Fruit fly (Drosophila melanogaster): ENCODE measurements around the gene tsg.

tsg gene

DNA sequence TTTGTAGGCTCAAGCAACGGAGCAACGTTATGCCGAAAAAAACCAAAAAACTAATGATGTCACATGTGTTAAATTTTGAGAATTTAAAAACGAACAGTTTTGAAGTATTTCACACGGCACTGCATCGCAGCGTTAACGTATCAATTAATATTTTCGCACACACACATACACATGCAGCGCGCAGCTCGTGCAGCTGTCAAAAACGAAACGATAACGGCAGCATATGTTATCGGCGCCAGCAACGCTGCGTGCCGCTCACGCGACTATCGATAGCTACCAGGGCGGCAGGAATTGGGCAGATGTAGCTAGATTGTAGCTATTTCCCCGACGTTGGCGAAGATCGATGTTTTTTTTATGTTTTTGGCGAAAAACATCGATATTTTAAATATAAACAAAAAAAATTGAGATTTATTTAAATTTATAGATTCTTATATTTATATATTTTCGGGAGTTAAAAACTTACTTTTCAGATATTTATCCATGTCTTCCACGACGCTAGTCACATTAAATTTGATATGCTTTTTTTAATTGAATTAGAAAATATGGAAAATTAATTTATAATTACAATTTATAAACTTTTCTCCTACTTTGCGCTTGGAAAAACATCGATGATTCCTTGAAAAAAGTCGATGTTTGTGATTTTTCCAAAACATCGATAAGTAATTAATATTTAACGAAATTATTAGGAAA is 40.2 kb upstream of the tsg start, which contains the start of gene Usp7 (continued):
- TF ChIP-seq pum (GFP tag; optimal IDR thresholded peaks at IDR 0.05): no peak
- no peak for TF ChIP-seq CG10431 (GFP tag; optimal IDR thresholded peaks at IDR 0.05)
- no peak for TF ChIP-seq cwo (GFP tag; optimal IDR thresholded peaks at IDR 0.05)
- peak; percentile 71 for TF ChIP-seq Med (GFP tag)
- TF ChIP-seq C15 (GFP tag; IDR thresholded peaks at IDR 0.05): no peak
- no peak for TF ChIP-seq CG43689 (GFP tag; IDR thresholded peaks at IDR 0.05)
- TF ChIP-seq CG30020 (tag; optimal IDR thresholded peaks at IDR 0.05): peak; percentile 91
- TF ChIP-seq CG34224 (GFP tag; IDR thresholded peaks at IDR 0.05; ENCODE audit: partially characterized antibody): peak; percentile 91
- peak; percentile 98 for TF ChIP-seq Dref (GFP tag; IDR thresholded peaks at IDR 0.05)
- TF ChIP-seq so (GFP tag; IDR thresholded peaks at IDR 0.05): no peak
- no peak for TF ChIP-seq vfl (GFP tag; optimal IDR thresholded peaks at IDR 0.05)
- TF ChIP-seq luna (GFP tag; optimal IDR thresholded peaks at IDR 0.05): no peak
- no peak for TF ChIP-seq CG5953 (GFP tag; IDR thresholded peaks at IDR 0.05)
- TF ChIP-seq CG4282 (GFP tag; optimal IDR thresholded peaks at IDR 0.05): no peak
- TF ChIP-seq Ets65A (GFP tag): peak; percentile 58
- TF ChIP-seq cg (GFP tag; optimal IDR thresholded peaks at IDR 0.05): peak; percentile 89
- no peak for TF ChIP-seq CG6854 (GFP tag; optimal IDR thresholded peaks at IDR 0.05)
- peak; percentile 80 for TF ChIP-seq Sry-δ (GFP tag; optimal IDR thresholded peaks at IDR 0.05)
- TF ChIP-seq pan (optimal IDR thresholded peaks at IDR 0.05): no peak
- TF ChIP-seq pan (GFP tag; optimal IDR thresholded peaks at IDR 0.05 in 1 of 2, IDR thresholded peaks at IDR 0.05 in 1 of 2): no peak
- peak; percentile 50 for TF ChIP-seq sob (GFP tag; IDR thresholded peaks at IDR 0.05)
- TF ChIP-seq CG33213 (GFP tag; optimal IDR thresholded peaks at IDR 0.05): peak; percentile 29
- peak; percentile 9 for TF ChIP-seq CG9727 (GFP tag; optimal IDR thresholded peaks at IDR 0.05)
- peak; percentile 41 for TF ChIP-seq Chrac-16 (GFP tag; optimal IDR thresholded peaks at IDR 0.05)
- TF ChIP-seq CTCF (GFP tag; optimal IDR thresholded peaks at IDR 0.05): no peak
- no peak for TF ChIP-seq CG1832 (GFP tag; optimal IDR thresholded peaks at IDR 0.05)
- no peak for TF ChIP-seq CG5180 (GFP tag; optimal IDR thresholded peaks at IDR 0.05)
- TF ChIP-seq bcd (GFP tag; optimal IDR thresholded peaks at IDR 0.05): no peak
- peak; percentile 55; the same call in 1 of the 2 replicates for TF ChIP-seq CG32532 (GFP tag; IDR thresholded peaks at IDR 0.05)
- TF ChIP-seq CG7839 (tag; optimal IDR thresholded peaks at IDR 0.05): no peak
- peak; percentile 83 for TF ChIP-seq CG8290 (GFP tag; optimal IDR thresholded peaks at IDR 0.05)
- TF ChIP-seq CG8290 (tag; optimal IDR thresholded peaks at IDR 0.05): no peak
- TF ChIP-seq CG7987 (GFP tag; optimal IDR thresholded peaks at IDR 0.05): no peak
- TF ChIP-seq HmgD (GFP tag; optimal IDR thresholded peaks at IDR 0.05): no peak
- TF ChIP-seq Mrtf (GFP tag; IDR thresholded peaks at IDR 0.05): no peak
- no peak for TF ChIP-seq Sox102F (GFP tag; optimal IDR thresholded peaks at IDR 0.05)
- TF ChIP-seq aop (GFP tag; IDR thresholded peaks at IDR 0.05): no peak
- no peak for TF ChIP-seq pb (GFP tag; optimal IDR thresholded peaks at IDR 0.05)
- TF ChIP-seq lbe (GFP tag; optimal IDR thresholded peaks at IDR 0.05): no peak
- TF ChIP-seq CG13624 (GFP tag; optimal IDR thresholded peaks at IDR 0.05): peak; percentile 29
- no peak for TF ChIP-seq slp2 (GFP tag; optimal IDR thresholded peaks at IDR 0.05)
- TF ChIP-seq CG11696 (GFP tag; IDR thresholded peaks at IDR 0.05): no peak
- peak; percentile 1 for TF ChIP-seq Hsf (GFP tag; optimal IDR thresholded peaks at IDR 0.05)
- TF ChIP-seq Oli (tag; optimal IDR thresholded peaks at IDR 0.05): no peak
- TF ChIP-seq Elba2 (GFP tag; optimal IDR thresholded peaks at IDR 0.05): no peak
- peak; percentile 15 for TF ChIP-seq caup (GFP tag; optimal IDR thresholded peaks at IDR 0.05; ENCODE audit: severe bottlenecking)
- no peak for TF ChIP-seq CG10462 (GFP tag; optimal IDR thresholded peaks at IDR 0.05)
- no peak for TF ChIP-seq abd-A (tag; optimal IDR thresholded peaks at IDR 0.05)
